Fruit fly (Drosophila melanogaster): ENCODE data around the gene CG10077.

Gene CG10077

dm6 chr3L:6981823-6982222, 26.1 kb upstream of the CG10077 start (continued):
- TF ChIP-seq Stat92E (GFP tag; optimal IDR thresholded peaks at IDR 0.05) (no peak), CG4854 (GFP tag; optimal IDR thresholded peaks at IDR 0.05) (no peak), tap (tag; optimal IDR thresholded peaks at IDR 0.05) (no peak), ara (GFP tag; IDR thresholded peaks at IDR 0.05) (peak; percentile 50; the same call in 1 of the 2 replicates), CG13424 (tag; optimal IDR thresholded peaks at IDR 0.05) (peak; percentile 64), Nf-YC (tag; optimal IDR thresholded peaks at IDR 0.05) (no peak), CG17186 (GFP tag; optimal IDR thresholded peaks at IDR 0.05) (no peak), CG2129 (GFP tag; IDR thresholded peaks at IDR 0.05; ENCODE audit: partially characterized antibody) (no peak), B-H1 (GFP tag; IDR thresholded peaks at IDR 0.05) (no peak), CG10274 (GFP tag; optimal IDR thresholded peaks at IDR 0.05) (no peak), CG10654 (GFP tag; optimal IDR thresholded peaks at IDR 0.05) (peak; percentile 21), Opbp (GFP tag; IDR thresholded peaks at IDR 0.05; ENCODE audit: partially characterized antibody) (no peak), btn (GFP tag; optimal IDR thresholded peaks at IDR 0.05) (peak; percentile 18), CG17359 (tag; optimal IDR thresholded peaks at IDR 0.05) (peak; percentile 10), sens (GFP tag) (peak; percentile 87), CG15073 (GFP tag; optimal IDR thresholded peaks at IDR 0.05) (no peak), CG2199 (GFP tag; IDR thresholded peaks at IDR 0.05) (no peak), so (GFP tag; IDR thresholded peaks at IDR 0.05) (no peak), hkb (optimal IDR thresholded peaks at IDR 0.05) (no peak), hkb (GFP tag; IDR thresholded peaks at IDR 0.05) (0 out of 2 replicates have a peak, but pooled peaks have one; percentile 29), p53 (GFP tag; optimal IDR thresholded peaks at IDR 0.05) (no peak), bigmax (GFP tag; optimal IDR thresholded peaks at IDR 0.05) (no peak), Doc2 (GFP tag; IDR thresholded peaks at IDR 0.05) (no peak), CG6254 (GFP tag; optimal IDR thresholded peaks at IDR 0.05) (no peak), CG6765 (GFP tag; optimal IDR thresholded peaks at IDR 0.05) (no peak), sim (GFP tag; IDR thresholded peaks at IDR 0.05) (no peak), hth (optimal IDR thresholded peaks at IDR 0.05) (no peak), E2f2 (GFP tag; IDR thresholded peaks at IDR 0.05) (no peak; the same call in 1 of the 2 replicates), CG9797 (GFP tag; optimal IDR thresholded peaks at IDR 0.05) (no peak), CG9437 (GFP tag; optimal IDR thresholded peaks at IDR 0.05) (peak; percentile 34), lola (GFP tag; optimal IDR thresholded peaks at IDR 0.05) (peak in 1 of 3 experiments; percentile 83), hbn (GFP tag; IDR thresholded peaks at IDR 0.05; ENCODE audit: partially characterized antibody) (no peak), gem (tag; optimal IDR thresholded peaks at IDR 0.05) (peak; percentile 74), Blimp-1 (GFP tag; optimal IDR thresholded peaks at IDR 0.05) (peak; percentile 43), fd3F (GFP tag; optimal IDR thresholded peaks at IDR 0.05) (no peak), schlank (tag; optimal IDR thresholded peaks at IDR 0.05) (no peak), CG11085 (GFP tag; IDR thresholded peaks at IDR 0.05) (no peak), Kr (GFP tag; optimal IDR thresholded peaks at IDR 0.05) (no peak), nerfin-2 (GFP tag; IDR thresholded peaks at IDR 0.05; ENCODE audit: partially characterized antibody) (no peak), D19A (tag; optimal IDR thresholded peaks at IDR 0.05) (peak; percentile 43), zen (tag; optimal IDR thresholded peaks at IDR 0.05) (peak; percentile 76), tin (GFP tag; optimal IDR thresholded peaks at IDR 0.05) (peak; percentile 17), ATbp (GFP tag; optimal IDR thresholded peaks at IDR 0.05) (peak; percentile 9), Hr3 (GFP tag; optimal IDR thresholded peaks at IDR 0.05) (peak; percentile 32), abd-A (tag; optimal IDR thresholded peaks at IDR 0.05) (no peak), CG18011 (GFP tag; optimal IDR thresholded peaks at IDR 0.05) (no peak), gsb (GFP tag; IDR thresholded peaks at IDR 0.05) (no peak), CG17612 (GFP tag; IDR thresholded peaks at IDR 0.05) (no peak), CG10147 (GFP tag; optimal IDR thresholded peaks at IDR 0.05) (no peak), zf30C (GFP tag; optimal IDR thresholded peaks at IDR 0.05) (peak; percentile 86), Dek (tag; optimal IDR thresholded peaks at IDR 0.05) (no peak)

Data from whole organism, embryonic.